Worm (Caenorhabditis elegans): ENCODE data around the gene nas-12.

DNA sequence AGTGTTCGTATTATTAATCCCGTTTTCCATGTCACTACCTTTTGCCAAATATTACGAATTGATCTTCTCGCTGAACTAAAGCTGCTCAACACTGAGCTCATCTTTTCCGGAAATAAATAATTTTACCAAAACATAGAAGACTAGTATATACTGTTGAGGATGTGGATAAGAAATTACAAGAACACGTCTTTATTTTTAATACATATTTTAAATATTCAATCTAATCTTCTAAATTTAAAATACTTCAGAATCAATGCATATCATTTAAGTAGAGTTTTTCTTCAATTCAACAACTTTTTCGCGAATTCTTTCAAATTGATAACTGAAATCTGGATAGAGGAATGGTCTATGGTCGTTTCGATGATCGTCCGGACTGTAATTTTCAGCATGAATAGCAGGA is 9.0 kb upstream of the nas-12 start, which contains the start of gene abt-1:
- TF ChIP-seq gmeb-1 (tag; optimal IDR thresholded peaks at IDR 0.05) (no peak), nhr-21 (tag; optimal IDR thresholded peaks at IDR 0.05) (no peak), ama-1 (optimal IDR thresholded peaks at IDR 0.05) (no peak), nhr-23 (tag; optimal IDR thresholded peaks at IDR 0.05) (no peak), mbf-1 (tag; optimal IDR thresholded peaks at IDR 0.05) (no peak), nhr-237 (tag; optimal IDR thresholded peaks at IDR 0.05) (no peak), egl-27 (tag; optimal IDR thresholded peaks at IDR 0.05) (no peak), lin-11 (tag; optimal IDR thresholded peaks at IDR 0.05) (no peak), skn-1 (tag; optimal IDR thresholded peaks at IDR 0.05) (no peak), ceh-82 (tag; optimal IDR thresholded peaks at IDR 0.05) (no peak)

Measured in whole organism, L2 larva.